Fruit fly (Drosophila melanogaster) whole organism, embryonic: ENCODE data around the gene Rlb1.
A peak's percentile ranks its signal among the peaks of the same experiment; 100 is the strongest.

Experiments used
- ATbp ChIP-seq: fragments of 200-800 bp; sonication (Bioruptor generic); optimal IDR thresholded peaks from 2 replicates; lab custom pipeline; 2017; ENCODE audit warnings: missing biosample characterization, mild to moderate bottlenecking, missing genetic modification characterization, missing genetic modification reagents
- Aef1 ChIP-seq: fragments of 200-800 bp; sonication (Bioruptor generic); IDR thresholded peaks from 3 replicates; pipeline ENCODE4 v1.3.6; 2022; ENCODE audit warnings: missing biosample characterization, missing genetic modification characterization
- B-H2 ChIP-seq: fragments of 200-800 bp; sonication (Bioruptor generic); optimal IDR thresholded peaks from 2 replicates; lab custom pipeline; 2018; ENCODE audit warnings: missing biosample characterization, mild to moderate bottlenecking, missing genetic modification characterization
- CG10274 ChIP-seq: fragments of 200-800 bp; sonication (Bioruptor generic); optimal IDR thresholded peaks from 3 replicates; lab custom pipeline; 2017; ENCODE audit warnings: missing biosample characterization, mild to moderate bottlenecking, missing genetic modification characterization
- CG10979 ChIP-seq: fragments of 200-800 bp; sonication (Bioruptor generic); optimal IDR thresholded peaks from 2 replicates; lab custom pipeline; 2018; ENCODE audit warnings: missing biosample characterization, mild to moderate bottlenecking, missing genetic modification characterization, moderate library complexity
- CG13424 ChIP-seq: fragments of 200-800 bp; sonication (Bioruptor generic); optimal IDR thresholded peaks from 2 replicates; lab custom pipeline; 2019; ENCODE audit warnings: missing biosample characterization, mild to moderate bottlenecking, missing genetic modification characterization, moderate library complexity
- CG14860 ChIP-seq: fragments of 200-800 bp; sonication (Bioruptor generic); IDR thresholded peaks from 3 replicates; pipeline ENCODE4 v1.3.6; 2022; ENCODE audit warnings: missing biosample characterization, missing genetic modification characterization; ENCODE audit not compliant: partially characterized antibody
- CG1603 ChIP-seq: fragments of 200-800 bp; sonication (Bioruptor generic); optimal IDR thresholded peaks from 2 replicates; lab custom pipeline; 2019; ENCODE audit warnings: missing biosample characterization, mild to moderate bottlenecking, missing genetic modification characterization, moderate library complexity
- CG30431 ChIP-seq: fragments of 200-800 bp; sonication (Bioruptor generic); optimal IDR thresholded peaks from 2 replicates; lab custom pipeline; 2017; ENCODE audit warnings: missing biosample characterization, missing genetic modification characterization
- CG3281 ChIP-seq: fragments of 200-800 bp; sonication (Bioruptor generic); optimal IDR thresholded peaks from 3 replicates; lab custom pipeline; 2017; ENCODE audit warnings: missing biosample characterization, mild to moderate bottlenecking, missing genetic modification characterization
- CG3407 ChIP-seq: fragments of 200-800 bp; sonication (Bioruptor generic); optimal IDR thresholded peaks from 2 replicates; lab custom pipeline; 2018; ENCODE audit warnings: missing biosample characterization, mild to moderate bottlenecking, missing genetic modification characterization
- CG6254 ChIP-seq: fragments of 200-800 bp; sonication (Bioruptor generic); optimal IDR thresholded peaks from 3 replicates; lab custom pipeline; 2017; ENCODE audit warnings: mild to moderate bottlenecking, missing biosample characterization, missing genetic modification reagents, missing genetic modification characterization
- CG6854 ChIP-seq: fragments of 200-800 bp; sonication (Bioruptor generic); optimal IDR thresholded peaks from 3 replicates; lab custom pipeline; 2017; ENCODE audit warnings: missing biosample characterization, mild to moderate bottlenecking, missing genetic modification characterization
- CG7556 ChIP-seq: fragments of 200-800 bp; sonication (Bioruptor generic); optimal IDR thresholded peaks from 2 replicates; lab custom pipeline; 2017; ENCODE audit warnings: missing biosample characterization, mild to moderate bottlenecking, missing genetic modification characterization
- CG9215 ChIP-seq: fragments of 200-800 bp; sonication (Bioruptor generic); IDR thresholded peaks from 2 replicates; pipeline ENCODE4 v1.3.6; 2022; ENCODE audit warnings: missing biosample characterization, missing genetic modification characterization
- CG9727 ChIP-seq: fragments of 200-800 bp; sonication (Bioruptor generic); optimal IDR thresholded peaks from 3 replicates; lab custom pipeline; 2017; ENCODE audit warnings: missing biosample characterization, mild to moderate bottlenecking, missing genetic modification characterization
- CG9797 ChIP-seq: fragments of 200-800 bp; sonication (Bioruptor generic); optimal IDR thresholded peaks from 3 replicates; lab custom pipeline; 2018; ENCODE audit warnings: missing biosample characterization, mild to moderate bottlenecking, missing genetic modification characterization
- CoRest ChIP-seq: fragments of 200-800 bp; sonication (Bioruptor generic); optimal IDR thresholded peaks from 3 replicates; lab custom pipeline; 2018; ENCODE audit warnings: missing biosample characterization, mild to moderate bottlenecking, missing genetic modification characterization, moderate library complexity
- Fer3 ChIP-seq: fragments of 200-800 bp; sonication (Bioruptor generic); optimal IDR thresholded peaks from 2 replicates; lab custom pipeline; 2018; ENCODE audit warnings: missing biosample characterization, mild to moderate bottlenecking, missing genetic modification characterization, moderate library complexity
- HLH4C ChIP-seq: fragments of 200-800 bp; sonication (Bioruptor generic); IDR thresholded peaks from 3 replicates; pipeline ENCODE4 v1.3.6; 2022; ENCODE audit warnings: missing biosample characterization, missing genetic modification characterization; ENCODE audit not compliant: partially characterized antibody
- Neu2 ChIP-seq: fragments of 200-800 bp; sonication (Bioruptor generic); optimal IDR thresholded peaks from 3 replicates; lab custom pipeline; 2016; ENCODE audit warnings: missing biosample characterization, missing genetic modification characterization, borderline replicate concordance
- PHDP ChIP-seq: fragments of 200-800 bp; sonication (Bioruptor generic); optimal IDR thresholded peaks from 3 replicates; lab custom pipeline; 2018; ENCODE audit warnings: missing biosample characterization, mild to moderate bottlenecking, missing genetic modification characterization, moderate library complexity
- Rfx ChIP-seq: fragments of 200-800 bp; sonication (Bioruptor generic); IDR thresholded peaks from 2 replicates; pipeline ENCODE4 v1.3.6; 2022; ENCODE audit warnings: missing biosample characterization, missing genetic modification characterization
- Sry-δ ChIP-seq: fragments of 200-800 bp; sonication (Bioruptor generic); optimal IDR thresholded peaks from 2 replicates; lab custom pipeline; 2016; ENCODE audit warnings: missing biosample characterization, missing genetic modification characterization
- TFAM ChIP-seq: fragments of 200-800 bp; sonication (Bioruptor generic); optimal IDR thresholded peaks from 2 replicates; lab custom pipeline; 2017; ENCODE audit warnings: missing biosample characterization, missing genetic modification characterization, inconsistent platforms
- ato ChIP-seq: fragments of 200-800 bp; sonication (Bioruptor generic); IDR thresholded peaks from 2 replicates; pipeline ENCODE4 v1.3.6; 2022; ENCODE audit warnings: missing biosample characterization, missing genetic modification characterization; ENCODE audit not compliant: partially characterized antibody
- caup ChIP-seq: fragments of 200-800 bp; sonication (Bioruptor generic); optimal IDR thresholded peaks from 3 replicates; lab custom pipeline; 2017; ENCODE audit warnings: missing biosample characterization, mild to moderate bottlenecking, missing genetic modification characterization, moderate library complexity; ENCODE audit not compliant: severe bottlenecking
- chn ChIP-seq: fragments of 200-800 bp; sonication (Bioruptor generic); optimal IDR thresholded peaks from 2 replicates; lab custom pipeline; 2016; ENCODE audit warnings: missing biosample characterization, missing genetic modification characterization
- crol ChIP-seq: fragments of 200-800 bp; sonication (Bioruptor generic); IDR thresholded peaks from 2 replicates; pipeline ENCODE4 v1.3.6; 2022; ENCODE audit warnings: missing biosample characterization, missing genetic modification characterization
- dmrt11E ChIP-seq: fragments of 200-800 bp; sonication (Bioruptor generic); optimal IDR thresholded peaks from 3 replicates; lab custom pipeline; 2018; ENCODE audit warnings: missing biosample characterization, mild to moderate bottlenecking, missing genetic modification characterization, moderate library complexity
- fd64A ChIP-seq: fragments of 200-800 bp; sonication (Bioruptor generic); optimal IDR thresholded peaks from 3 replicates; lab custom pipeline; 2018; ENCODE audit warnings: missing biosample characterization, mild to moderate bottlenecking, missing genetic modification characterization
- lilli ChIP-seq: fragments of 200-800 bp; sonication (Bioruptor generic); optimal IDR thresholded peaks from 3 replicates; lab custom pipeline; 2016; ENCODE audit warnings: missing biosample characterization, missing genetic modification characterization
- lov ChIP-seq, 2 experiments: fragments of 200-800 bp in 1 of 2; fragments of >200 bp in 1 of 2; sonication (Bioruptor generic) in 1 of 2; IDR thresholded peaks in 1 of 2; optimal IDR thresholded peaks in 1 of 2; 2 replicates in 1 of 2; 3 replicates in 1 of 2; pipeline versions ENCODE4 v1.3.6 to Lab custom; 2017 to 2022; ENCODE audit warnings: missing biosample characterization in 1 of 2, missing genetic modification characterization in 1 of 2
- odd ChIP-seq: fragments of 200-800 bp; sonication (Bioruptor generic); optimal IDR thresholded peaks from 2 replicates; lab custom pipeline; 2017; ENCODE audit warnings: missing biosample characterization, mild to moderate bottlenecking, missing genetic modification characterization
- pan ChIP-seq, 4 experiments: fragments of >200 bp in 3 of 4; fragments of 200-800 bp in 1 of 4; sonication (Bioruptor generic) in 1 of 4; optimal IDR thresholded peaks in 3 of 4; IDR thresholded peaks in 1 of 4; 2 replicates each; pipeline versions ENCODE4 v1.3.6 to Lab custom; 2017 to 2022; ENCODE audit warnings: missing biosample characterization in 2 of 4, missing genetic modification characterization in 2 of 4, mixed read lengths in 1 of 4
- phol ChIP-seq: fragments of 200-800 bp; sonication (Bioruptor generic); optimal IDR thresholded peaks from 3 replicates; lab custom pipeline; 2018; ENCODE audit warnings: missing biosample characterization, mild to moderate bottlenecking, missing genetic modification characterization, moderate library complexity
- pita ChIP-seq: fragments of 200-800 bp; sonication (Bioruptor generic); optimal IDR thresholded peaks from 2 replicates; lab custom pipeline; 2017; ENCODE audit warnings: missing biosample characterization, mild to moderate bottlenecking, missing genetic modification characterization
- psq ChIP-seq: fragments of 200-800 bp; sonication (Bioruptor generic); optimal IDR thresholded peaks from 2 replicates; lab custom pipeline; 2017; ENCODE audit warnings: missing biosample characterization, missing genetic modification characterization
- run ChIP-seq: fragments of 200-800 bp; sonication (Bioruptor generic); optimal IDR thresholded peaks from 3 replicates; lab custom pipeline; 2018; ENCODE audit warnings: missing biosample characterization, mild to moderate bottlenecking, missing genetic modification characterization
- sisA ChIP-seq: fragments of 200-800 bp; sonication (Bioruptor generic); IDR thresholded peaks from 2 replicates; pipeline ENCODE4 v1.3.6; 2022; ENCODE audit warnings: missing biosample characterization, missing genetic modification characterization
- so ChIP-seq: fragments of 200-800 bp; sonication (Bioruptor generic); IDR thresholded peaks from 3 replicates; pipeline ENCODE4 v1.3.6; 2022; ENCODE audit warnings: missing biosample characterization, missing genetic modification characterization
- sob ChIP-seq: fragments of 200-800 bp; sonication (Bioruptor generic); IDR thresholded peaks from 2 replicates; pipeline ENCODE4 v1.3.6; 2022; ENCODE audit warnings: missing biosample characterization, missing genetic modification characterization
- stc ChIP-seq: fragments of 200-800 bp; sonication (Bioruptor generic); IDR thresholded peaks from 2 replicates; pipeline ENCODE4 v1.3.6; 2022; ENCODE audit warnings: missing biosample characterization, missing genetic modification characterization
- tna ChIP-seq: fragments of 200-800 bp; sonication (Bioruptor generic); IDR thresholded peaks from 2 replicates; pipeline ENCODE4 v1.3.6; 2022; ENCODE audit warnings: missing biosample characterization, missing genetic modification characterization; ENCODE audit not compliant: partially characterized antibody
- zen ChIP-seq: fragments of 200-800 bp; sonication (Bioruptor generic); optimal IDR thresholded peaks from 3 replicates; lab custom pipeline; 2018; ENCODE audit warnings: missing biosample characterization, mild to moderate bottlenecking, missing genetic modification characterization, moderate library complexity

The Rlb1 gene

dm6 chr3R:9533181-9534124 is 20.3 kb downstream of the Rlb1 start (continued):
- TF ChIP-seq CG9797 (peak; percentile 52), fd64A (peak; percentile 80), HLH4C (GFP tag; lab: Robert Waterston, UW) (no peak), CG9727 (peak; percentile 98), TFAM (peak; percentile 69), CoRest (tag; lab: Kevin White, UChicago) (peak; percentile 98), PHDP (peak; percentile 94), sob (GFP tag; lab: Robert Waterston, UW) (peak; percentile 85), CG3281 (GFP tag; lab: Kevin White, UChicago) (peak; percentile 98), sisA (GFP tag; lab: Robert Waterston, UW) (peak; percentile 83), zen (tag; lab: Kevin White, UChicago) (peak; percentile 72), crol (GFP tag; lab: Robert Waterston, UW) (no peak), CG13424 (peak; percentile 97), stc (peak; percentile 74), CG6254 (GFP tag; lab: Kevin White, UChicago) (peak; percentile 89), so (peak; percentile 87; the same call in 2 of the 3 replicates), lov (optimal IDR thresholded peaks at IDR 0.05; lab: Kevin White, UChicago) (no peak), lov (GFP tag; IDR thresholded peaks at IDR 0.05; lab: Robert Waterston, UW) (no peak), Fer3 (peak; percentile 89), CG10274 (GFP tag; lab: Kevin White, UChicago) (peak; percentile 94), ato (GFP tag; lab: Robert Waterston, UW) (no peak), odd (peak; percentile 98), CG14860 (GFP tag; lab: Robert Waterston, UW) (peak; percentile 46; the same call in 2 of the 3 replicates), CG9215 (GFP tag; lab: Robert Waterston, UW) (peak; percentile 92), dmrt11E (tag; lab: Kevin White, UChicago) (peak; percentile 85), tna (GFP tag; lab: Robert Waterston, UW) (no peak), CG30431 (GFP tag; lab: Kevin White, UChicago) (peak; percentile 89), caup (GFP tag; lab: Kevin White, UChicago) (peak; percentile 95), CG7556 (GFP tag; lab: Kevin White, UChicago) (peak; percentile 99), B-H2 (GFP tag; lab: Kevin White, UChicago) (peak; percentile 94), ATbp (GFP tag; lab: Kevin White, UChicago) (peak; percentile 94), lilli (GFP tag; lab: Kevin White, UChicago) (peak; percentile 96), CG3407 (GFP tag; lab: Kevin White, UChicago) (peak; percentile 89), psq (peak; percentile 65), pan (optimal IDR thresholded peaks at IDR 0.05; lab: Kevin White, UChicago) (no peak), pan (GFP tag; optimal IDR thresholded peaks at IDR 0.05 in 1 of 2, IDR thresholded peaks at IDR 0.05 in 1 of 2) (peak in 1 of 2 experiments; percentile 86), pita (GFP tag; lab: Kevin White, UChicago) (no peak), CG10979 (tag; lab: Kevin White, UChicago) (peak; percentile 96), chn (GFP tag; lab: Kevin White, UChicago) (peak; percentile 89), CG1603 (tag; lab: Kevin White, UChicago) (peak; percentile 74), run (peak; percentile 93), Sry-δ (peak; percentile 41), Neu2 (peak; percentile 82), CG6854 (GFP tag; lab: Kevin White, UChicago) (peak; percentile 97), Rfx (GFP tag; lab: Robert Waterston, UW) (peak; percentile 93), phol (tag; lab: Kevin White, UChicago) (peak; percentile 96), Aef1 (GFP tag; lab: Robert Waterston, UW) (peak; percentile 84)
